Fruit fly (Drosophila melanogaster): Measurements from ENCODE around the gene Dpck.

dm6 chr3R:7127966-7128365 is 46.0 kb downstream of the Dpck start, which contains the start of gene CG10068:
- TF ChIP-seq pan (optimal IDR thresholded peaks at IDR 0.05) (no peak), ey (GFP tag; optimal IDR thresholded peaks at IDR 0.05) (peak; percentile 81), usp (GFP tag; optimal IDR thresholded peaks at IDR 0.05) (no peak), brk (GFP tag; optimal IDR thresholded peaks at IDR 0.05) (peak; percentile 80), foxo (GFP tag; optimal IDR thresholded peaks at IDR 0.05) (peak; percentile 29 to 87), Hnf4 (GFP tag; optimal IDR thresholded peaks at IDR 0.05) (peak; percentile 88), GATAd (GFP tag; optimal IDR thresholded peaks at IDR 0.05) (no peak), sage (GFP tag; optimal IDR thresholded peaks at IDR 0.05) (peak; percentile 86), Rel (GFP tag; optimal IDR thresholded peaks at IDR 0.05) (no peak), Rel (tag; optimal IDR thresholded peaks at IDR 0.05) (peak; percentile 54), psq (GFP tag; optimal IDR thresholded peaks at IDR 0.05) (peak; percentile 69), fru (GFP tag; optimal IDR thresholded peaks at IDR 0.05) (peak; percentile 84), OdsH (GFP tag; optimal IDR thresholded peaks at IDR 0.05) (peak; percentile 82)
